Worm (Caenorhabditis elegans): ENCODE results near the gene srh-140.

Gene srh-140

ce11 chrV:15699799-15700198, 22.2 kb upstream of the srh-140 start, which contains the start of gene nhr-199:
TSS of gene nhr-199 (minus strand) at chrV:15699899.
- TF ChIP-seq sox-4 (tag; optimal IDR thresholded peaks at IDR 0.05) = no peak
- TF ChIP-seq sdc-2 (tag; optimal IDR thresholded peaks at IDR 0.05) = no peak
- no peak for TF ChIP-seq ceh-2 (tag; optimal IDR thresholded peaks at IDR 0.05)
- TF ChIP-seq C38D4.7 (GFP tag; optimal IDR thresholded peaks at IDR 0.05) = no peak
- no peak for TF ChIP-seq T23F11.4 (GFP tag; optimal IDR thresholded peaks at IDR 0.05)
- TF ChIP-seq ceh-24 (tag; optimal IDR thresholded peaks at IDR 0.05) = no peak

ce11 chrV:15702263-15702662, 19.7 kb upstream of the srh-140 start, which contains the start of gene nhr-53:
TSS of gene nhr-53 (minus strand) at chrV:15702363.
- no peak for TF ChIP-seq lin-11 (tag; optimal IDR thresholded peaks at IDR 0.05)
- no peak for TF ChIP-seq ceh-48 (tag; optimal IDR thresholded peaks at IDR 0.05)
- TF ChIP-seq zip-5 (tag; optimal IDR thresholded peaks at IDR 0.05) = no peak
- TF ChIP-seq ets-4 (tag; optimal IDR thresholded peaks at IDR 0.05) = no peak
- TF ChIP-seq sox-2 (GFP tag; IDR thresholded peaks at IDR 0.05) = no peak
- no peak for TF ChIP-seq ceh-30 (tag; optimal IDR thresholded peaks at IDR 0.05)
- TF ChIP-seq ceh-31 (tag; optimal IDR thresholded peaks at IDR 0.05) = no peak
- no peak for TF ChIP-seq fax-1 (tag; optimal IDR thresholded peaks at IDR 0.05)
- no peak for TF ChIP-seq eyg-1 (tag; optimal IDR thresholded peaks at IDR 0.05)

ce11 chrV:15704745-15705144, 17.2 kb upstream of the srh-140 start, which contains the start of gene twk-34:
TSS of gene twk-34 (plus strand) at chrV:15704960.
- TF ChIP-seq ceh-48 (tag; optimal IDR thresholded peaks at IDR 0.05) = no peak
- no peak for TF ChIP-seq ceh-45 (GFP tag; IDR thresholded peaks at IDR 0.05)
- TF ChIP-seq rnt-1 (tag; optimal IDR thresholded peaks at IDR 0.05) = no peak
- TF ChIP-seq nhr-232 (tag; optimal IDR thresholded peaks at IDR 0.05) = no peak
- TF ChIP-seq ceh-30 (tag; optimal IDR thresholded peaks at IDR 0.05) = no peak

- TF ChIP-seq elt-4 (tag; optimal IDR thresholded peaks at IDR 0.05) = no peak
- TF ChIP-seq eyg-1 (tag; optimal IDR thresholded peaks at IDR 0.05) = no peak
- no peak for TF ChIP-seq ztf-16 (tag; optimal IDR thresholded peaks at IDR 0.05)
- no peak for TF ChIP-seq ceh-22 (tag; optimal IDR thresholded peaks at IDR 0.05)
- TF ChIP-seq hlh-13 (GFP tag; optimal IDR thresholded peaks at IDR 0.05) = no peak
- TF ChIP-seq lin-11 (tag; optimal IDR thresholded peaks at IDR 0.05) = no peak
- no peak for TF ChIP-seq pax-1 (tag; optimal IDR thresholded peaks at IDR 0.05)
- no peak for TF ChIP-seq dve-1 (tag; optimal IDR thresholded peaks at IDR 0.05)
- no peak for TF ChIP-seq hlh-6 (tag; optimal IDR thresholded peaks at IDR 0.05)
Measured at ce11 chrV:15707982-15708381, 14.0 kb upstream of the srh-140 start.

- TF ChIP-seq ceh-48 (tag; optimal IDR thresholded peaks at IDR 0.05) = no peak
Measured at ce11 chrV:15710401-15710800, 11.6 kb upstream of the srh-140 start, which contains the start of gene Y6E2A.1. TSS of gene Y6E2A.1 (minus strand) at chrV:15710501.

ce11 chrV:15711898-15712297, 10.1 kb upstream of the srh-140 start, which contains the start of gene str-101:
TSS of gene str-101 (minus strand) at chrV:15711998.
- TF ChIP-seq F13H6.1 (tag; optimal IDR thresholded peaks at IDR 0.05) (no peak), ceh-22 (tag; optimal IDR thresholded peaks at IDR 0.05) (no peak), ttx-3 (tag; optimal IDR thresholded peaks at IDR 0.05) (no peak), elt-2 (tag; optimal IDR thresholded peaks at IDR 0.05) (no peak), sox-4 (tag; optimal IDR thresholded peaks at IDR 0.05) (no peak), hlh-6 (tag; optimal IDR thresholded peaks at IDR 0.05) (no peak), eyg-1 (tag; optimal IDR thresholded peaks at IDR 0.05) (no peak), sdc-2 (tag; optimal IDR thresholded peaks at IDR 0.05) (no peak), mec-3 (tag; optimal IDR thresholded peaks at IDR 0.05; ENCODE audit: borderline replicate concordance) (no peak), pros-1 (tag; optimal IDR thresholded peaks at IDR 0.05) (no peak)

- no peak for TF ChIP-seq hlh-8 (tag; optimal IDR thresholded peaks at IDR 0.05)
- no peak for TF ChIP-seq dmd-4 (tag; optimal IDR thresholded peaks at IDR 0.05; ENCODE audit: borderline replicate concordance)
- no peak for TF ChIP-seq ceh-22 (tag; optimal IDR thresholded peaks at IDR 0.05)
- TF ChIP-seq sox-4 (tag; optimal IDR thresholded peaks at IDR 0.05) = no peak
- no peak for TF ChIP-seq elt-4 (tag; optimal IDR thresholded peaks at IDR 0.05)
- TF ChIP-seq T23F11.4 (GFP tag; optimal IDR thresholded peaks at IDR 0.05) = no peak
- no peak for TF ChIP-seq tbx-7 (tag; optimal IDR thresholded peaks at IDR 0.05)
- TF ChIP-seq hlh-15 (tag; optimal IDR thresholded peaks at IDR 0.05) = no peak
- no peak for TF ChIP-seq ceh-24 (tag; optimal IDR thresholded peaks at IDR 0.05)
- TF ChIP-seq pha-4 (tag; optimal IDR thresholded peaks at IDR 0.05) = no peak
- no peak for TF ChIP-seq pqm-1 (tag; optimal IDR thresholded peaks at IDR 0.05)
- no peak for TF ChIP-seq ceh-6 (GFP tag; optimal IDR thresholded peaks at IDR 0.05)
- TF ChIP-seq pag-3 (tag; optimal IDR thresholded peaks at IDR 0.05; ENCODE audit: borderline replicate concordance) = no peak
- TF ChIP-seq pha-2 (tag; optimal IDR thresholded peaks at IDR 0.05) = no peak
- TF ChIP-seq eyg-1 (tag; optimal IDR thresholded peaks at IDR 0.05) = no peak
- TF ChIP-seq K09A11.1 (tag; optimal IDR thresholded peaks at IDR 0.05; ENCODE audit: insufficient read depth) = no peak
- no peak for TF ChIP-seq syd-9 (tag; optimal IDR thresholded peaks at IDR 0.05)
Measured at ce11 chrV:15712385-15712784, 9.6 kb upstream of the srh-140 start.

All from whole organism, late embryonic.